Fruit fly (Drosophila melanogaster) whole organism, wandering third instar larva: Measurements from ENCODE around the gene RPA3.

ENCODE experiments used
- HLH106 ChIP-seq: fragments of 200-800 bp; optimal IDR thresholded peaks from 3 replicates; lab custom pipeline; 2019; ENCODE audit warnings: missing biosample characterization, mild to moderate bottlenecking, missing genetic modification characterization, moderate library complexity
- Hr78 ChIP-seq: fragments of >200 bp; optimal IDR thresholded peaks from 2 replicates; lab custom pipeline; 2017; ENCODE audit warnings: missing biosample characterization, missing genetic modification characterization
- Myc ChIP-seq: fragments of >200 bp; optimal IDR thresholded peaks from 2 replicates; lab custom pipeline; 2017
- N ChIP-seq: fragments of >200 bp; optimal IDR thresholded peaks from 2 replicates; lab custom pipeline; 2018; ENCODE audit warnings: missing biosample characterization, missing external identifiers, missing genetic modification characterization
- Sp1 ChIP-seq: fragments of 200-800 bp; sonication (Bioruptor generic); optimal IDR thresholded peaks from 3 replicates; lab custom pipeline; 2019; ENCODE audit warnings: missing biosample characterization, mild to moderate bottlenecking, missing genetic modification characterization, moderate library complexity
- brk ChIP-seq: fragments of 200-800 bp; sonication (Bioruptor generic); optimal IDR thresholded peaks from 2 replicates; lab custom pipeline; 2016; ENCODE audit warnings: missing biosample characterization, mild to moderate bottlenecking, missing genetic modification characterization
- dl ChIP-seq, 2 experiments: fragments of 175-275, 200-275 bp in 1 of 2; fragments of 200-275 bp in 1 of 2; sonication (Bioruptor generic); optimal IDR thresholded peaks; lab custom pipeline; 2018; ENCODE audit warnings: mild to moderate bottlenecking in 2 of 2, missing biosample characterization in 2 of 2, missing genetic modification characterization in 2 of 2, moderate library complexity in 2 of 2; ENCODE audit not compliant: partially characterized antibody in 2 of 2, insufficient read depth in 1 of 2
- dsf ChIP-seq: sonication (Bioruptor generic); optimal IDR thresholded peaks from 2 replicates; lab custom pipeline; 2016; ENCODE audit warnings: missing biosample characterization, missing genetic modification characterization, borderline replicate concordance
- psq ChIP-seq: fragments of 200-800 bp; sonication (Bioruptor generic); optimal IDR thresholded peaks from 3 replicates; lab custom pipeline; 2017; ENCODE audit warnings: missing biosample characterization, mild to moderate bottlenecking, missing genetic modification characterization, moderate library complexity

- TF ChIP-seq psq (GFP tag; lab: Kevin White, UChicago) (no peak), dsf (GFP tag; lab: Kevin White, UChicago) (no peak), Myc (lab: Kevin White, UChicago) (no peak), HLH106 (tag; lab: Kevin White, UChicago) (no peak), Hr78 (GFP tag; lab: Kevin White, UChicago) (no peak), brk (no peak), dl (GFP tag; optimal IDR thresholded peaks at IDR 0.05; lab: Kevin White, UChicago; ENCODE audit: insufficient read depth in 1 of 2, partially characterized antibody in 2 of 2) (no peak), Sp1 (no peak), N (GFP tag; lab: Kevin White, UChicago) (no peak)
Observed at dm6 chrX:11601408-11601807, 14.2 kb downstream of the RPA3 start.
